Worm (Caenorhabditis elegans) whole organism, L4/young adult: ENCODE results near the gene C09F9.2.

Experiments used
- W03F9.2 ChIP-seq: fragments of 150-350 bp; optimal IDR thresholded peaks from 2 replicates; lab custom pipeline; 2014; ENCODE audit warnings: missing biosample characterization, missing genetic modification characterization
- dao-5 ChIP-seq: sonication (generic microtip); optimal IDR thresholded peaks from 2 replicates; lab custom pipeline; 2016; ENCODE audit warnings: missing genotype, missing genetic modification characterization, moderate library complexity, missing compliant biosample characterization
- him-1 ChIP-seq: sonication (generic microtip); optimal IDR thresholded peaks from 2 replicates; lab custom pipeline; 2016; ENCODE audit warnings: missing genotype, missing genetic modification reagents, missing genetic modification characterization, missing compliant biosample characterization

DNA sequence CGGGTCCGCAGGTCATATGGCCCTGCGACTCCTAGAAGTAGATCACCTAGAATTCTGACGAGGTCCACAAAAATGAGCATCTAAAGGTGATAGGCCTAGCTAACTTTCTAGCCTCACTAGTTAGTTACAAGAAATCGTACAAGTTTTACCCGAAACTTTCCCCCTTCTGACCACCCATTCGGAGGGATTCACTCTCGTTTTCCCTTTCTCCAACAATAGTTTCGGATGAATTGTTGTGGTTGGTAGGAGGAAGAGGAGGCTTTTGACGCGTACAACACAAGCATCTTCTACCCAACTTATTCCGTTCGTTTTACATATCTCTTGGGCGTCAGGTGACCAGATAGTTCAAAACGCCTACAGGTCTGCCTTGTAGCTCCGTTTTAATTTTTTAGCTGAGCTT is 3.7 kb upstream of the C09F9.2 start:
- TF ChIP-seq him-1 (no peak), dao-5 (tag; lab: Kevin White, UChicago) (no peak), W03F9.2 (no peak)
